Fruit fly (Drosophila melanogaster) whole organism, adult: Measurements from ENCODE around the gene Hasp.

Experiments used
- CG1620 ChIP-seq: fragments of 200-800 bp; sonication (Bioruptor generic); optimal IDR thresholded peaks from 2 replicates; lab custom pipeline; 2016; ENCODE audit warnings: missing biosample characterization, missing genetic modification characterization
- CG7045 ChIP-seq: fragments of 200-800 bp; sonication (Bioruptor generic); optimal IDR thresholded peaks from 2 replicates; lab custom pipeline; 2017; ENCODE audit warnings: missing biosample characterization, mild to moderate bottlenecking, missing genetic modification characterization
- CG7101 ChIP-seq: fragments of 200-800 bp; sonication (Bioruptor generic); optimal IDR thresholded peaks from 2 replicates; lab custom pipeline; 2018; ENCODE audit warnings: missing biosample characterization, mild to moderate bottlenecking, missing genetic modification characterization, moderate library complexity
- Clk ChIP-seq: fragments of 200-800 bp; sonication (Bioruptor generic); optimal IDR thresholded peaks from 2 replicates; lab custom pipeline; 2017; ENCODE audit warnings: missing biosample characterization, missing genetic modification characterization
- tj ChIP-seq: fragments of 200-800 bp; sonication (Bioruptor generic); optimal IDR thresholded peaks from 3 replicates; lab custom pipeline; 2017; ENCODE audit warnings: missing biosample characterization, mild to moderate bottlenecking, missing genetic modification characterization, moderate library complexity
- toe ChIP-seq: fragments of 200-800 bp; sonication (Bioruptor generic); optimal IDR thresholded peaks from 2 replicates; lab custom pipeline; 2016; ENCODE audit warnings: missing biosample characterization, missing genetic modification characterization

dm6 chr2L:19519611-19520010 is 2.6 kb upstream of the Hasp start:
- TF ChIP-seq CG1620 (GFP tag; lab: Kevin White, UChicago) = no peak
- no peak for TF ChIP-seq tj (GFP tag; lab: Kevin White, UChicago)
- TF ChIP-seq toe (GFP tag; lab: Kevin White, UChicago) = no peak
- TF ChIP-seq Clk = no peak
- no peak for TF ChIP-seq CG7045 (GFP tag; lab: Kevin White, UChicago)
- no peak for TF ChIP-seq CG7101 (tag; lab: Kevin White, UChicago)
